Fruit fly (Drosophila melanogaster): ENCODE results near the gene CG6865.
A peak's percentile ranks its signal among the peaks of the same experiment; 100 is the strongest.

CG6865 gene

DNA sequence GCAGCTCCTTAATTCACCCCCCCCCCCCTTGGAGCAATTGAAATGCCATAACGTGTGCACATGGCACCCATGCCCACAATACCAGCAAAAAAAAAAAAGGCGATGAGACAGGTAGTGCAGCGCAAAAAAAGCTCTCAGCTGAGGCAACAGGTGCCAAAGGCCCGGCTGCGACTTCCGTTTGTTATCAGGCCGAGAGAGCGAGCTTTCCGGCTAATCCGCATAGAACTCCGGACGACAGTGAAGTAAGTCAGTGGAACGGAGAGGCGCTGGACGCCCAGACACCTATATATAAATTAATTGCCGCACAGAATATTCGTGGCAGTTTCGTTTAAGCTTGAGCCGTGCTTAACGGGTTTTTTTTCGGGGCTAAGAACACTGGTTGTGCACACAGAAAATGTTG is at the start of gene CG6865:
Gene CG6865, plus strand, starts transcription at position 321 of the 400 bp plus-strand sequence.
- no peak for TF ChIP-seq CG17801 (GFP tag; optimal IDR thresholded peaks at IDR 0.05; ENCODE audit: partially characterized antibody)

DNA sequence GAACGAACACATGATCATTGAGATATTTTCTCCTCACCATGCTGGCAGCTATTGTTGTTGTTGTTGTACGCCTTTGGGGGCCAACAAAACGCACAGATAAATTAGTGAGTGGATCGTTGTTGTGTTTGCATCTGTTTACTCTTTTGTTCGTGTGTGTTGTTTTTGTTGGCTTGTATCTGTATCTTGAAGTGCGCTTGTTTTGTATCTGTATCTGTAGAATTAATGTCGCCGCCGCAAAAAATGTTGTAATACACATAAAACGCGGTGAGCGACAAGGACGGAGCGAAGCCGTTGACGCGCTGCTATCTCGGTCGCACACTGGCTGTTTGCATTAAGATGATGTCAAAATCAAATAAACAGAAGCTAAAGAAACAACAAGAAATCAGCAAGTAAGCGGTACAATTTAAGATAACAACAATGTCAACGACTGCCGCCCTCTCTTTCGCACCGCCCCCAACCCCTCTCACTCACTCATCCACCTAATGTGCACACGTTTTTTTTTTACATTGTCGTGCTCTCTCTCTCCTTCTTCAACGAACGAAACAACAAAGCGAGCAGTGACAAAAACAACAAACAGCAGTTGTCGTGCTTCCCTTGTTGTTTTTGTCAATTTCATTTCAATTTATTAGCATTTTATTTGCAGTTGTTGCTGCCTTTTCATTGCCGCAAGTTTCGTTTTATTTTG is 49.3 kb upstream of the CG6865 start:
- peak; percentile 43 for TF ChIP-seq CG17801 (GFP tag; optimal IDR thresholded peaks at IDR 0.05; ENCODE audit: partially characterized antibody)

DNA sequence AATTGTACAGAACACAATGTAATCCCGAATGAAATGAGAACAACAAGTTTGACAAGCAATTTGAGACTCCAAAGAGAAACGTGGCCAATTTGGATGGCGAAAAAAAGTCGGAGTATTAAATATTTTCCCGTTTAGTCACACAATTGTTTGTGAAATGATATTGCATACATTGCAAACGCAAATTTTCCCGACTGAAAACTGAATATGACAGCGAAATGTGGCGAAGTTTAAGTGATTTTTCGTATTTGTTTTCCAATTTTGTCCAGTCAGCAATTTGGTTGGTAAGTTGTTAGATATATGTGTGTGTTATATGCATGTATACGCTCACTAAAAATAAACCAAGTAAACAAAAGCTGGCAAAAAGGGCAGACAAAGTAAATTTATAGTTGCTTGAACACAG is 47.3 kb upstream of the CG6865 start:
- TF ChIP-seq CG17801 (GFP tag; optimal IDR thresholded peaks at IDR 0.05; ENCODE audit: partially characterized antibody), result no peak

DNA sequence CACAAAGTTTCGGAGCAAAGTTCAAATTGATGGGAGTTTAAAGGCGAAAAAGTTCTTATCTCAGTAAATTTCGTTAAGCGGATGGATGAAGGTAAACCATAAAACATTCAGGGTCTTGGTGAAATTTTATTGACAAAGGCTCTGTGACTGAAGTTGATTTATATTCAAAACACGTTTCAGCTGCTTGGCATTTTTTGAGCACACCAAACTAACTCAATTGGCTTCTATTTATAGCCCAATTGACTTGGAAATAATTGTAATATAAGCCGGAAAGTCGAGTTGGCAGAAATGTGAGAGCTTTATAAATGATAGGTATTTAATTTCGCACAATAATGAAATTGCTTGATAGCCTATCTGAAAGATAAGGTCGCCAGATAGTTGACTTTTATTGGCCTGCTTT is 46.7 kb upstream of the CG6865 start:
- TF ChIP-seq CG17801 (GFP tag; optimal IDR thresholded peaks at IDR 0.05; ENCODE audit: partially characterized antibody), result no peak

DNA sequence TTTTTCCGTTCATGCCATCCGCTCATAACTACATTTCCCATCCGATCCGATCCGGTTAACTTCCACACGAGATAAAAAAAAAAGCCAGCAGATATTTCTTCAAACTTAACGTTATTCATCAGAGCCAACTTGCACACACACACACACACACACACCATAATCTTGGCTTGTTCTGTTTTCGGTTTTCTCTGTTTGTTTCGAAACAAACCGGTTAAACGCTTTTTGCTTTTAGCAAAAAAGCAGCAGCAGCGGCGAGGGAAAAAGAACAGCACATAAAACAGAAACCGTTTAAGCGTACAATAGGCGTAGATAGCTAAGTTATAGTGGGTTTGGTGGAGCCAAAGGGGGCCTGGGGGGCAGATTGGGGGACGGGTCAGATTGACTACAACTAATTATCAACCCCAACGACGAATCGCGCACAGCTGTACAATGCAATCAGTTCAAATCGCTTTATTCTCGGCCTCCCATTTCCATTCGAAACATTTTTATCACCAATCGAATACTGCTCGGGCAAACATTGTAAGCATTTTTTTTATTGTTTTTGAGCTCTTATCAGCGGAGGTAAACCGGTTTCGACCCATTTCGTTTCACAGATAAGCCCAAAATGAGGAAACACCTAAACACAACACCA is 46.1 kb upstream of the CG6865 start:
- TF ChIP-seq CG17801 (GFP tag; optimal IDR thresholded peaks at IDR 0.05; ENCODE audit: partially characterized antibody), result no peak

DNA sequence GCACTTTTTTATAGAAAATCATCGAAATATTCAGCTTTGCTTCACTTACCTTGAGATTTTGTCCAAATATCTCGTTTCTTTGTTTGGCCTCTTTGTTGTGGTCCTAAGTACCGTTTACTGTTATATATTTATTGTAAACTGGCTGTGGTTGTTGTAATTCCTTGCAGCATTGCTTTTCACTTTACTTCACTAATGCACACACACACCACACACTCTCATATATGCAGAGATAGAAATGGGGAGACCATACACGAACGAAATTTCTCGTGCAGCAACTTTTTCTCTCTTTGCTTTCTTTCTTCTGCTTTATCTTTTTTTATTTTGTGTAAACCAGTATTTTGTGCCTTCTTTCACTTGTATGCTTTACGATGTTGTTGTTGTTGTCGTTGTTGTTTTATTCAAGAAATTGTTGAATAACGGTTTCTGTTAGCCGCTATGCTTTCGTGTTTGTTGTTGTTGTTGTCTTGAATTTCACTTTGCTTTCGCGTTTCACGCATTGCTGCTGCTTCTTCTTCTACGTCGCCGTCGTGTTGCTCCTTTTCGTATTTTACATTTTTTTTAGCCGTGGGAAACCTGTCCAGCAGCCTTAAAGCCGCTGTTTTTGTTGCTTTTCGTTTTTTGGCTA is 44.1 kb upstream of the CG6865 start:
- no peak for TF ChIP-seq CG17801 (GFP tag; optimal IDR thresholded peaks at IDR 0.05; ENCODE audit: partially characterized antibody)

DNA sequence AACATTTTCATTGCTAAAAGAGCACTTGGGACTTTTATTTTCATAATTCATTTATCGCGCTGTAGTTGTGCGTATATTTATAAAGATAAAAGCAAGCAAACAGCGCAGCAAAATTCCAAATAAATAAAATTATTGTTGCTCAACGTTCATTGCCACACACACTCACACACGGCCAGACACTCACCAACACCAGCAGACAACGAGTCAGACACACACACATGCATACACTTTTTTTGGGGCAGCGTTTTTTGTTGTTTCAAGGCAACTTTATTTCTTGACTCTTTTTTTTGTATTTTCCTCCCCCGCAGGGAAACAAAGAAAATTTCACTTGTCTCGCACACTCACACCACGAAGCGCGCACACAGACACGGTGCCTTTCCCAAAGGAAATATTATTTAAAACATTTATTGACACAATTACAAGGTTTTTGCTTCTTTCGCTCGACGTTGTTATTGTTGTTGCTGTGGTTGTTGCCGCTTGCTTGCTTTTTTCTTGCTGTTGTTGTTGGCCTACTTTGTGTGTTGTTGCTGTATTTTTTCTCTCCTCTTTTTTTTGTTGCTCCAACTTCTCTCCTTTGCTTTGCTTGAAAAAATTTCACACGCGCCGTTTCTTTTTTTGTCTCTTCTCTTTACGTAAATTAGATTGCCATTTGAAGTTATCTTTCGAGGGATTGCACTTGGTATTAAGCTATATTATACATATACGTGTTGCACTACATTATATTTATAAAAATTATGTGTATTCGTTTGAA is 43.4 kb upstream of the CG6865 start:
- TF ChIP-seq CG17801 (GFP tag; optimal IDR thresholded peaks at IDR 0.05; ENCODE audit: partially characterized antibody), result no peak

DNA sequence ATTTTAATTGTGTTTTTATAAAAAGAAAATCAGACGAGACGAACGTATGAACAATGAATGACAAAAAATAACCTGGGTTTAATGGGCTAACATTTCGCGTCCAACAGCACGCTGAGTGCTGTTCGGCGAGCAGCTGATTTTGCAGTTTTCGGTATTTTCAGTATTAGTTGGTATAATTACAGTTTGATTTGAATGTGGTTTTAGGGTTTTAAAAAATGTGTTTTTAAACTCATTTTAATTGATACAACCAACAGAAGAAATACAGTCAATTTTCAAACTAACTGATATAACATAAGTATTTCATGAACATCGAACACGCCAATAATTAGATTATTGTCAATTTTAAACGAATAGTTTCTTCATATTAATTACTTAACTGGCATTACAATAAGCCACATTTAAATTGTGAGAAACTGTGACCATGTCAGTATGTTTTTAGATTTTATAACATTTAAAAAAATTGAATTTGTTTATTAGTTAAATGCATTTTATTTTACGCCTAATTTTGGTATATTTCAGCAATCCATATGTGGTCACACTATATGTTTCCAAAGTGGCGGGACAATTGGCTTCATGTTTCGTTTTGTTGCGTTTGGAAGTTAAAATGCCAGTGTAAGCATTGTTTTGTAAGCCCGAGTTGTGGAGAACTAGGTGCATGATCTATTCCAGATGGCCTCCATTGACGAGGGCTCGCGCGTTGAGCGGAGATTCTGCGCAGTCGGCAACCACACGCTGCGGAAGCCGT is 42.6 kb upstream of the CG6865 start, which contains the start of the genes CG14073 and HipHop:
Gene CG14073, minus strand, starts transcription at position 38 of the 745 bp plus-strand sequence.
Gene HipHop, plus strand, starts transcription at position 534 of the 745 bp plus-strand sequence.
- TF ChIP-seq CG17801 (GFP tag; optimal IDR thresholded peaks at IDR 0.05; ENCODE audit: partially characterized antibody), result peak; percentile 14

DNA sequence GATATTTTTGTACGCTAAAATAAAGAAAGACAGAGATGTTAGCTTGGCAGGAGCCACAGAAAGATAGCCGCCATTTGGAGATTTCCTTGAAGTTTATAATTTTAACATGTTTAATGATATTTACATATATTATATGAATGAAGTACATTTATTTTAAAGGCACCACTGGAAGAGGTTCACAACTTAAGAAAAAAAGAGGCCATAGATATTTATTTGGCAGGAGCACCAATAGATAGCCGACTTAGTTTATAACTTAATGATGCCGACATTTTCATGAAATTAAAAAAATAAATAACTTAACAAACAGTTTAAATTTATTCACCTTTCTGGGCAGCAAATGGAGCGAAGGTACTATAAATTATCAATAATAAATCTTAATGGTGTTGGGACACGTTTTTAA is 41.4 kb upstream of the CG6865 start:
- TF ChIP-seq CG17801 (GFP tag; optimal IDR thresholded peaks at IDR 0.05; ENCODE audit: partially characterized antibody), result no peak

DNA sequence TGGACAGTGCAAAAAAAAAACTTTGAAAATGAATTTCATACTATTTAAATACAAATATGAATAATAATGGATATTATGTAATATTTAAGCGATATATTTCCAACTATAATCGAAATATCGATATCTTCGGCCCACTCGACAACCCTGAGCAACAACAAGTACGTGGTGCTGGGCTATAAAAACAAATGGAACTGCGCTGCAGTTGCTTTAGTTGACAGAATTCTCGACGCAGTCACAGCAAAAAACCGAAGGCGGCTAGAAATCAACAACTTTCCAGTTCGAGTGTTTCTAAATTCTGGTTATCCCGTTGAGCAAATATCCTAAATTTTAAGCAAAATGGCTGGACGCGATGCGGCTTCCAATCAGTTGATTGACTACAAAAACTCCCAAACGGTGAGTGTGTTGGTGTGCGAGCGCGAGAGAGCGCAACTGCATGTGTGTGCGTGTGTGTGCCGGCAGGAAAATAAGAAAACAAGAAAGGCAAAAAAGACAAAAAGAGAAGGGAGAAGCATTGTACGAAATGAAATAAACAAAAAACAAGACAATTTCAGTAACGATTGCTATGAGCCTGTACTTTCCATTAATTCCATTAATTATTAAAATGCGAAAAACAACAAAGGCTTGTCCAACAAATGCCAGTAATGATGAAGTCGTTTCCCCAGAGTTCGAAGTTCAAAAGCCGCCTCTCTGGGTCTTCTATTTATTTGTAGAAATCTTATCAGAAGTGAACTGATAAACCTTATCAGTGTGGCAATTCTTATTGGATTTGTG is 40.8 kb upstream of the CG6865 start, which contains the start of gene Cat:
Gene Cat, plus strand, starts transcription at position 155 of the 771 bp plus-strand sequence.
- TF ChIP-seq CG17801 (GFP tag; optimal IDR thresholded peaks at IDR 0.05; ENCODE audit: partially characterized antibody), result peak; percentile 100

DNA sequence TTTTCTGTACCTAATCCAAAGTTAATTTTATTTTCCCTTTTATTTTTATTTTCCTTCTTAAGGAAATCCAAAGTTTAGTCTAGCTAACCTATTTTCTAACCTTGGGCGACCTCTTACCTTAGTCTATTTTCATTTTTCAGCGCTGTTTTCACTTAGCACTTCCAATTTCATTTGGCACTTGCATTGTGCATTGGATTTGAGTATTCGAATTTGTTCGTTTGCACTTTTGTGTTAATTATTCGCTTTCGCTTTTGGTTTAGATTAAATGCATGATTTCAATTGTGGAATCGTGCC is 40.3 kb upstream of the CG6865 start:
- no peak for TF ChIP-seq CG17801 (GFP tag; optimal IDR thresholded peaks at IDR 0.05; ENCODE audit: partially characterized antibody)

DNA sequence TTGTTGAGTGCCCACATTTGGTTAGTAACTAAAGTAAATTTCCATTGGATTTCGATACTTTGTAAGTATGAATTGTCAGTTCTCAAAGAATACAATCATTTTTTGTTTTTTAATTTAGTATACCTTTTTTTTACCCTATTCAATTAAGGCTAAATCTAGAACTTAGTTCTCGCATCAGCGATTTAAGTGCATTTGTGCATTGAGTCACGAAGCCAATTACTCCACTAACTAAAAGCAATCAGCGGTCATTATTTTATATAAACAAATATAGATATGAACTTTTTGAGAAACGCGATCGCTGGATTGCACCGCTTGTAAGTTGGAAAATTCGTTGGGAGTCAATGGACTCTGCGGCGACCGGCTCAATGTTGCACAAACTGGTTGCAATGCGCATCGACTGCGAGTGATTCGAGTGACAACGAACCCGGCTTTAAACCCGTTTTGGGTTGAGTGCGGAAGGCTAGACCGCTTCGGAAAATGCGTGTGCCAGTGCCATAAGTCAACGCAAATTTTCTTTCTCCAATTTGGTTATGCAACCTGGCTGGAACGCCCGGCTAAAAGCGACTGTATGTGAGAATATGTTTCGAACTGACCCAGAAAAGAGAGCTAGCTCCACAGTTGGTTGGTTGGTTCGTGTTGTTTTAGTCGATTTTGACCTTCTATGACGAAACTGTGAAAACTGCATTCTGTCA is 39.4 kb upstream of the CG6865 start:
- TF ChIP-seq CG17801 (GFP tag; optimal IDR thresholded peaks at IDR 0.05; ENCODE audit: partially characterized antibody), result no peak

DNA sequence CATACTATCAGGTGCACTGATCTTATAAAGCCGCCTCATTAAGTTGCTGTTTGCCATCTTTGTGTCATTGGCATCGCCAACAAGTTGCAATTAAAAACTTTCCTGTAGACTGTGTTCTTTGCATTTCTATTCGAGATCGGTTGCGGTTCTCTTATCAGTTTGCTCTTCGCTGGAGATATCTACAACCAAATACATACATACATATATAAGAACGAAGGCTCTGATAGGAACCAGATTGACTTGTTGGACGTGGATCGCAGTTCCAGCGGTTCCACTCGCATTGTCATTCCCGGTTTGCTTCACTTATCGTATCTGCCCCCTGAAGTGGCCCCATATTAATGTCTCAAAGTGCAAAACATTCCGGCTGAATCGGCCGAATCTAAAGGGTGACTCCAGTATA is 38.6 kb upstream of the CG6865 start:
- TF ChIP-seq CG17801 (GFP tag; optimal IDR thresholded peaks at IDR 0.05; ENCODE audit: partially characterized antibody), result no peak

Data from ovary, adult (tissue).